Fruit fly (Drosophila melanogaster): ENCODE measurements around the gene CG33654.

The CG33654 gene

DNA sequence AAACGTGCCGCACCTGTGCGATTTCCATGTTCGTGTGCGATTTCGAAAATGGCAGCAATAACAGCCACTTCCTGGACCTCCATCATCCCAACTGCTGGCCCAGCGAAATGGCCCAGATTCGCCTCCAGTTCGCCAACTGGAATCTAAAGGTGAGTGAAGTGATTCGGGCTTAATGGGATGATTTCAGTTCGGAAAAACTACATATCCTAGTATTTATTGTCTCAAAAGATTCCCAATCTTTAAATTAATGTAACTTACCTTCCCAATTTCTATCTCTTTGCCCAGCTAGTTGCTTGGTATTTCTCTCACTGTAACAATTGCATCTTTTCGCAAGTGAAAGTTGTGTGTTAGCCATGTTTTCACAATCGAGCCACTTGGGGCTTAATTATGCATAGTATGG is 1.0 kb downstream of the CG33654 start:
- TF ChIP-seq Eip78C (GFP tag) (peak; percentile 52), CG8119 (GFP tag; IDR thresholded peaks at IDR 0.05) (0 out of 3 replicates have a peak, but pooled peaks have one; percentile 43), CG32006 (GFP tag; optimal IDR thresholded peaks at IDR 0.05) (peak; percentile 65), Hr4 (GFP tag; optimal IDR thresholded peaks at IDR 0.05) (peak; percentile 74), CG15336 (GFP tag; IDR thresholded peaks at IDR 0.05) (peak; percentile 42; the same call in 1 of the 2 replicates), CG11902 (GFP tag; optimal IDR thresholded peaks at IDR 0.05) (no peak), dsx (GFP tag; optimal IDR thresholded peaks at IDR 0.05; ENCODE audit: poor library complexity, severe bottlenecking) (no peak)

DNA sequence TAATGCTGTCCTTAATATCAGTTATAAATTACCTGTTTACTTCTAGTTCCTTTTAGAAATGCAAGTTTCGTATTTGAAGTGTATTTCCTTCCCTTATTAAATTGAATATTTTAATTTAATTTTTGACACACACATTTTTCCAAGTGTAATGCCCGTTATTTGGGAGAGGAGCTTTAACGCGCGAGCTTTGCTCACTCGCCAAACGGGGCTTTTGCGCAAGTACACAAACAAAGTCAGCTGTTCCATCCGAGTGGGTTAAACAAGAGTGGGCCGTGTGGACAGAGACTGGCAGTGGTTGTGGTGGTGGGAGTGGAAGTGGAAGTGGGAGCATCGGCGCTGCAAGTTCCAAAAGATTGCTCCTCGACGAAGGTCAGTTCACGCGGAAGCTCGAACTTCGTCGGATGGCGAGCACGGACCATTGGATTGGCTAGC is 1.9 kb downstream of the CG33654 start, which contains the start of gene CG8301:
CG8301 (plus strand) TSS at position 218 of the 432 bp plus-strand sequence.
- TF ChIP-seq spab (GFP tag; optimal IDR thresholded peaks at IDR 0.05) (no peak), CG3919 (GFP tag; optimal IDR thresholded peaks at IDR 0.05) (peak; percentile 8), fd85E (GFP tag; optimal IDR thresholded peaks at IDR 0.05) (no peak), CG16779 (tag; optimal IDR thresholded peaks at IDR 0.05) (peak; percentile 27), vri (GFP tag; optimal IDR thresholded peaks at IDR 0.05) (no peak), achi (GFP tag; optimal IDR thresholded peaks at IDR 0.05) (peak; percentile 23), CG3032 (tag; optimal IDR thresholded peaks at IDR 0.05) (no peak), eg (GFP tag; IDR thresholded peaks at IDR 0.05) (peak; percentile 58), CG15336 (GFP tag; IDR thresholded peaks at IDR 0.05) (peak; percentile 63), CG8119 (GFP tag; IDR thresholded peaks at IDR 0.05) (peak; percentile 57; the same call in 2 of the 3 replicates), lz (GFP tag; optimal IDR thresholded peaks at IDR 0.05) (peak; percentile 34), Gug (GFP tag; IDR thresholded peaks at IDR 0.05) (no peak), Sox14 (GFP tag; optimal IDR thresholded peaks at IDR 0.05) (peak; percentile 11), Met (GFP tag; optimal IDR thresholded peaks at IDR 0.05) (no peak), Eip93F (GFP tag; optimal IDR thresholded peaks at IDR 0.05) (no peak), Hr4 (GFP tag; optimal IDR thresholded peaks at IDR 0.05) (peak; percentile 59), Lpt (GFP tag; optimal IDR thresholded peaks at IDR 0.05) (peak; percentile 21), Eip78C (GFP tag) (peak; percentile 35), net (GFP tag; optimal IDR thresholded peaks at IDR 0.05) (peak; percentile 49), CG7368 (GFP tag; optimal IDR thresholded peaks at IDR 0.05) (peak; percentile 45), ss (GFP tag; optimal IDR thresholded peaks at IDR 0.05) (peak in 1 of 2 experiments; percentile 21), svp (GFP tag) (no peak), pdm3 (GFP tag; optimal IDR thresholded peaks at IDR 0.05) (peak; percentile 50), CG6792 (GFP tag; optimal IDR thresholded peaks at IDR 0.05) (peak; percentile 30), CG6808 (GFP tag; optimal IDR thresholded peaks at IDR 0.05) (no peak), Hr39 (GFP tag; optimal IDR thresholded peaks at IDR 0.05) (no peak), acj6 (GFP tag; optimal IDR thresholded peaks at IDR 0.05) (peak; percentile 33), Ets96B (tag; optimal IDR thresholded peaks at IDR 0.05) (peak; percentile 21), OdsH (GFP tag; optimal IDR thresholded peaks at IDR 0.05) (peak; percentile 53), Eip75B (GFP tag; optimal IDR thresholded peaks at IDR 0.05) (peak; percentile 28), CG31627 (GFP tag; optimal IDR thresholded peaks at IDR 0.05) (no peak), CG10669 (GFP tag; optimal IDR thresholded peaks at IDR 0.05) (no peak), CG32006 (GFP tag; optimal IDR thresholded peaks at IDR 0.05) (peak; percentile 51), esn (GFP tag; optimal IDR thresholded peaks at IDR 0.05) (peak; percentile 51), Sox15 (GFP tag; optimal IDR thresholded peaks at IDR 0.05) (no peak), CG1621 (tag; optimal IDR thresholded peaks at IDR 0.05) (no peak), CG34406 (GFP tag; optimal IDR thresholded peaks at IDR 0.05) (peak; percentile 10), Blimp-1 (GFP tag; optimal IDR thresholded peaks at IDR 0.05) (no peak)

All from whole organism, prepupa.